Fruit fly (Drosophila melanogaster) whole organism, prepupa: ENCODE data around the gene CG3592.

Source experiments
- Blimp-1 ChIP-seq: fragments of 200-800 bp; sonication (Bioruptor generic); optimal IDR thresholded peaks from 3 replicates; lab custom pipeline; 2017; ENCODE audit warnings: missing biosample characterization, missing genetic modification characterization, mild to moderate bottlenecking, moderate library complexity, missing genetic modification reagents
- CG10631 ChIP-seq: fragments of 200-800 bp; sonication (Bioruptor generic); optimal IDR thresholded peaks from 2 replicates; lab custom pipeline; 2016; ENCODE audit warnings: missing biosample characterization, missing genetic modification characterization
- CG10669 ChIP-seq: fragments of 200-800 bp; sonication (Bioruptor generic); optimal IDR thresholded peaks from 3 replicates; lab custom pipeline; 2018; ENCODE audit warnings: missing biosample characterization, mild to moderate bottlenecking, missing genetic modification characterization, moderate library complexity
- CG11294 ChIP-seq: fragments of 200-800 bp; sonication (Bioruptor generic); IDR thresholded peaks from 2 replicates; pipeline ENCODE4 v1.3.6; 2022; ENCODE audit warnings: missing biosample characterization, missing genetic modification characterization
- CG11762 ChIP-seq: fragments of 200-800 bp; sonication (Bioruptor generic); optimal IDR thresholded peaks from 3 replicates; lab custom pipeline; 2016; ENCODE audit warnings: missing biosample characterization, missing genetic modification characterization; ENCODE audit not compliant: insufficient read depth
- CG11902 ChIP-seq: fragments of 200-800 bp; sonication (Bioruptor generic); optimal IDR thresholded peaks from 3 replicates; lab custom pipeline; 2016; ENCODE audit warnings: missing biosample characterization, missing genetic modification characterization
- CG15336 ChIP-seq: fragments of 200-800 bp; sonication (Bioruptor generic); IDR thresholded peaks from 2 replicates; pipeline ENCODE4 v1.3.6; 2022; ENCODE audit warnings: missing biosample characterization, missing genetic modification characterization
- CG1621 ChIP-seq: fragments of 200-800 bp; sonication (Bioruptor generic); optimal IDR thresholded peaks from 3 replicates; lab custom pipeline; 2018; ENCODE audit warnings: missing biosample characterization, mild to moderate bottlenecking, missing genetic modification characterization
- CG16779 ChIP-seq: fragments of 200-800 bp; sonication (Bioruptor generic); optimal IDR thresholded peaks from 3 replicates; lab custom pipeline; 2017; ENCODE audit warnings: missing biosample characterization, mild to moderate bottlenecking, missing genetic modification characterization
- CG3032 ChIP-seq: fragments of 200-800 bp; optimal IDR thresholded peaks from 2 replicates; lab custom pipeline; 2019; ENCODE audit warnings: missing biosample characterization, mild to moderate bottlenecking, missing genetic modification characterization, moderate library complexity
- CG32006 ChIP-seq: fragments of 200-800 bp; sonication (Bioruptor generic); optimal IDR thresholded peaks from 3 replicates; lab custom pipeline; 2017; ENCODE audit warnings: missing biosample characterization, mild to moderate bottlenecking, missing genetic modification characterization
- CG34406 ChIP-seq: fragments of 200-800 bp; sonication (Bioruptor generic); optimal IDR thresholded peaks from 3 replicates; lab custom pipeline; 2016; ENCODE audit warnings: missing biosample characterization, missing genetic modification characterization
- CG3919 ChIP-seq: fragments of 200-800 bp; sonication (Bioruptor generic); optimal IDR thresholded peaks from 3 replicates; lab custom pipeline; 2016; ENCODE audit warnings: missing biosample characterization, missing genetic modification characterization
- CG4318 ChIP-seq: fragments of 200-800 bp; sonication (Bioruptor generic); optimal IDR thresholded peaks from 3 replicates; lab custom pipeline; 2017; ENCODE audit warnings: missing biosample characterization, mild to moderate bottlenecking, missing genetic modification characterization
- CG6163 ChIP-seq: fragments of 200-800 bp; sonication (Bioruptor generic); IDR thresholded peaks from 3 replicates; pipeline ENCODE4 v1.3.6; 2022; ENCODE audit warnings: missing biosample characterization, missing genetic modification characterization
- CG6276 ChIP-seq: fragments of 200-800 bp; sonication (Bioruptor generic); optimal IDR thresholded peaks from 2 replicates; lab custom pipeline; 2017; ENCODE audit warnings: missing biosample characterization, mild to moderate bottlenecking, missing genetic modification characterization
- CG6792 ChIP-seq: fragments of 200-800 bp; sonication (Bioruptor generic); optimal IDR thresholded peaks from 3 replicates; lab custom pipeline; 2016; ENCODE audit warnings: missing biosample characterization, missing genetic modification characterization
- CG6808 ChIP-seq: fragments of 200-800 bp; sonication (Bioruptor generic); optimal IDR thresholded peaks from 3 replicates; lab custom pipeline; 2017; ENCODE audit warnings: missing biosample characterization, missing genetic modification characterization, mild to moderate bottlenecking, moderate library complexity, missing genetic modification reagents
- CG6854 ChIP-seq: fragments of 200-800 bp; sonication (Bioruptor generic); optimal IDR thresholded peaks from 2 replicates; lab custom pipeline; 2017; ENCODE audit warnings: missing biosample characterization, mild to moderate bottlenecking, missing genetic modification characterization
- CG7368 ChIP-seq: fragments of 200-800 bp; sonication (Bioruptor generic); optimal IDR thresholded peaks from 3 replicates; lab custom pipeline; 2016; ENCODE audit warnings: missing biosample characterization, missing genetic modification characterization
- CG8119 ChIP-seq: fragments of 200-800 bp; sonication (Bioruptor generic); IDR thresholded peaks from 3 replicates; pipeline ENCODE4 v1.3.6; 2022; ENCODE audit warnings: missing biosample characterization, missing genetic modification characterization
- CG8319 ChIP-seq: fragments of 200-800 bp; sonication (Bioruptor generic); optimal IDR thresholded peaks from 3 replicates; lab custom pipeline; 2016; ENCODE audit warnings: missing biosample characterization, missing genetic modification characterization
- CG8632 ChIP-seq: fragments of 200-800 bp; sonication (Bioruptor generic); optimal IDR thresholded peaks from 3 replicates; lab custom pipeline; 2016; ENCODE audit warnings: missing biosample characterization, missing genetic modification characterization
- CG9139 ChIP-seq: fragments of 200-800 bp; sonication (Bioruptor generic); optimal IDR thresholded peaks from 3 replicates; lab custom pipeline; 2017; ENCODE audit warnings: missing biosample characterization, mild to moderate bottlenecking, missing genetic modification characterization
- Eip78C ChIP-seq: fragments of 200-800 bp; sonication (Bioruptor generic); peaks from one replicate; lab custom pipeline; 2016; ENCODE audit warnings: missing biosample characterization, missing genetic modification characterization
- Eip93F ChIP-seq: fragments of 200-800 bp; sonication (Bioruptor generic); optimal IDR thresholded peaks from 2 replicates; lab custom pipeline; 2016; ENCODE audit warnings: missing biosample characterization, mild to moderate bottlenecking, missing genetic modification characterization
- Ets21C ChIP-seq: fragments of 200-800 bp; sonication (Bioruptor generic); optimal IDR thresholded peaks from 3 replicates; lab custom pipeline; 2016; ENCODE audit warnings: missing biosample characterization, missing genetic modification characterization
- Ets96B ChIP-seq: fragments of 200-800 bp; optimal IDR thresholded peaks from 2 replicates; lab custom pipeline; 2019; ENCODE audit warnings: missing biosample characterization, mild to moderate bottlenecking, missing genetic modification characterization, moderate library complexity
- Gug ChIP-seq: fragments of 200-800 bp; sonication (Bioruptor generic); IDR thresholded peaks from 2 replicates; pipeline ENCODE4 v1.3.6; 2022; ENCODE audit warnings: missing biosample characterization, missing genetic modification characterization
- Hr38 ChIP-seq: sonication (Bioruptor generic); optimal IDR thresholded peaks from 2 replicates; lab custom pipeline; 2016; ENCODE audit warnings: missing biosample characterization, missing genetic modification characterization
- Hr39 ChIP-seq: fragments of 200-800 bp; sonication (Bioruptor generic); optimal IDR thresholded peaks from 2 replicates; lab custom pipeline; 2016; ENCODE audit warnings: missing biosample characterization, missing genetic modification characterization
- Hr4 ChIP-seq: fragments of 200-800 bp; sonication (Bioruptor generic); optimal IDR thresholded peaks from 3 replicates; lab custom pipeline; 2016; ENCODE audit warnings: missing biosample characterization, missing genetic modification characterization
- Lpt ChIP-seq: fragments of 200-800 bp; sonication (Bioruptor generic); optimal IDR thresholded peaks from 3 replicates; lab custom pipeline; 2016; ENCODE audit warnings: missing biosample characterization, missing genetic modification characterization
- Met ChIP-seq: fragments of 200-800 bp; sonication (Bioruptor generic); optimal IDR thresholded peaks from 3 replicates; lab custom pipeline; 2016; ENCODE audit warnings: missing biosample characterization, missing genetic modification characterization
- OdsH ChIP-seq: fragments of 200-800 bp; sonication (Bioruptor generic); optimal IDR thresholded peaks from 3 replicates; lab custom pipeline; 2016; ENCODE audit warnings: missing biosample characterization, missing genetic modification characterization
- Sox102F ChIP-seq: fragments of 200-800 bp; sonication (Bioruptor generic); optimal IDR thresholded peaks from 2 replicates; lab custom pipeline; 2016; ENCODE audit warnings: missing biosample characterization, mild to moderate bottlenecking, missing genetic modification characterization
- Sox14 ChIP-seq: fragments of 200-800 bp; sonication (Bioruptor generic); optimal IDR thresholded peaks from 3 replicates; lab custom pipeline; 2016; ENCODE audit warnings: missing biosample characterization, missing genetic modification characterization
- achi ChIP-seq: fragments of 200-800 bp; sonication (Bioruptor generic); optimal IDR thresholded peaks from 3 replicates; lab custom pipeline; 2016; ENCODE audit warnings: missing biosample characterization, missing genetic modification characterization
- acj6 ChIP-seq: fragments of 200-800 bp; sonication (Bioruptor generic); optimal IDR thresholded peaks from 3 replicates; lab custom pipeline; 2016; ENCODE audit warnings: missing biosample characterization, missing genetic modification characterization
- dac ChIP-seq: fragments of 200-800 bp; sonication (Bioruptor generic); optimal IDR thresholded peaks from 2 replicates; lab custom pipeline; 2017; ENCODE audit warnings: missing biosample characterization, mild to moderate bottlenecking, missing genetic modification characterization
- eg ChIP-seq: fragments of 200-800 bp; sonication (Bioruptor generic); IDR thresholded peaks from 3 replicates; pipeline ENCODE4 v1.3.6; 2022; ENCODE audit warnings: missing biosample characterization, missing genetic modification characterization
- fd59A ChIP-seq: fragments of 200-800 bp; sonication (Bioruptor generic); optimal IDR thresholded peaks from 2 replicates; lab custom pipeline; 2017; ENCODE audit warnings: missing biosample characterization, mild to moderate bottlenecking, missing genetic modification characterization, missing genetic modification reagents
- fd85E ChIP-seq: fragments of 200-800 bp; sonication (Bioruptor generic); optimal IDR thresholded peaks from 3 replicates; lab custom pipeline; 2016; ENCODE audit warnings: missing biosample characterization, missing genetic modification characterization
- fkh ChIP-seq: fragments of 200-800 bp; sonication (Bioruptor generic); optimal IDR thresholded peaks from 3 replicates; lab custom pipeline; 2017; ENCODE audit warnings: missing biosample characterization, mild to moderate bottlenecking, missing genetic modification characterization, moderate library complexity
- spab ChIP-seq: fragments of 200-800 bp; sonication (Bioruptor generic); optimal IDR thresholded peaks from 2 replicates; lab custom pipeline; 2017; ENCODE audit warnings: missing biosample characterization, mild to moderate bottlenecking, missing genetic modification characterization, missing genetic modification reagents
- svp ChIP-seq: fragments of 200-800 bp; sonication (Bioruptor generic); peaks from one replicate; lab custom pipeline; 2016; ENCODE audit warnings: missing biosample characterization, missing genetic modification characterization
- vri ChIP-seq: fragments of 200-800 bp; sonication (Bioruptor generic); optimal IDR thresholded peaks from 3 replicates; lab custom pipeline; 2016; ENCODE audit warnings: missing biosample characterization, mild to moderate bottlenecking, missing genetic modification characterization

CG3592 gene

dm6 chrX:2982441-2982995, 47.6 kb downstream of the CG3592 start:
- TF ChIP-seq CG32006 (no peak), CG34406 (no peak), fkh (GFP tag; lab: Kevin White, UChicago) (no peak), CG6854 (GFP tag; lab: Kevin White, UChicago) (no peak), svp (GFP tag; lab: Kevin White, UChicago) (no peak), vri (GFP tag; lab: Kevin White, UChicago) (no peak), CG8119 (no peak), CG6808 (no peak), CG4318 (no peak)

- TF ChIP-seq CG10669 (GFP tag; lab: Kevin White, UChicago), result peak; percentile 85
- TF ChIP-seq Ets96B (tag; lab: Kevin White, UChicago), result peak; percentile 90
- peak; percentile 59 for TF ChIP-seq CG7368 (GFP tag; lab: Kevin White, UChicago)
- peak; percentile 25 for TF ChIP-seq Hr4
- TF ChIP-seq Gug (GFP tag; lab: Robert Waterston, UW), result no peak
- peak; percentile 75 for TF ChIP-seq achi
- TF ChIP-seq CG6163 (GFP tag; lab: Robert Waterston, UW), result peak; percentile 73
- peak; percentile 34 for TF ChIP-seq CG8319 (GFP tag; lab: Kevin White, UChicago)
- peak; percentile 74 for TF ChIP-seq CG34406
- peak; percentile 77 for TF ChIP-seq CG3919 (GFP tag; lab: Kevin White, UChicago)
- TF ChIP-seq Met (GFP tag; lab: Kevin White, UChicago), result peak; percentile 84
- no peak for TF ChIP-seq eg
- peak; percentile 53 for TF ChIP-seq Ets21C
- TF ChIP-seq Sox14 (GFP tag; lab: Kevin White, UChicago), result peak; percentile 76
- TF ChIP-seq CG6276 (GFP tag; lab: Kevin White, UChicago), result no peak
- TF ChIP-seq fd59A (GFP tag; lab: Kevin White, UChicago), result peak; percentile 73
- TF ChIP-seq Blimp-1, result peak; percentile 42
- no peak for TF ChIP-seq dac (GFP tag; lab: Kevin White, UChicago)
- TF ChIP-seq vri (GFP tag; lab: Kevin White, UChicago), result peak; percentile 80
- peak; percentile 73 for TF ChIP-seq spab (GFP tag; lab: Kevin White, UChicago)
- TF ChIP-seq CG4318, result peak; percentile 4
- no peak for TF ChIP-seq CG15336 (GFP tag; lab: Robert Waterston, UW)
- TF ChIP-seq Sox102F (GFP tag; lab: Kevin White, UChicago), result peak; percentile 82
- peak; percentile 84 for TF ChIP-seq CG6808
- no peak for TF ChIP-seq fkh (GFP tag; lab: Kevin White, UChicago)
- no peak for TF ChIP-seq fd85E (GFP tag; lab: Kevin White, UChicago)
- peak; percentile 66 for TF ChIP-seq OdsH (GFP tag; lab: Kevin White, UChicago)
- TF ChIP-seq CG11762, result peak; percentile 52
- peak; percentile 73 for TF ChIP-seq Hr39
- TF ChIP-seq CG9139 (GFP tag; lab: Kevin White, UChicago), result peak; percentile 73
- peak; percentile 81 for TF ChIP-seq CG10631 (GFP tag; lab: Kevin White, UChicago)
- peak; percentile 74 for TF ChIP-seq acj6 (GFP tag; lab: Kevin White, UChicago)
- TF ChIP-seq Lpt, result peak; percentile 21
- TF ChIP-seq Hr38 (GFP tag; lab: Kevin White, UChicago), result no peak
- TF ChIP-seq CG1621 (tag; lab: Kevin White, UChicago), result peak; percentile 76
- peak; percentile 96 for TF ChIP-seq Eip78C (GFP tag; lab: Kevin White, UChicago)
- TF ChIP-seq CG6792 (GFP tag; lab: Kevin White, UChicago), result peak; percentile 79
- peak; percentile 88 for TF ChIP-seq svp (GFP tag; lab: Kevin White, UChicago)
- TF ChIP-seq CG11902 (GFP tag; lab: Kevin White, UChicago), result peak; percentile 42
- peak; percentile 87 for TF ChIP-seq CG3032 (tag; lab: Kevin White, UChicago)
- TF ChIP-seq CG6854 (GFP tag; lab: Kevin White, UChicago), result peak; percentile 12
- peak; percentile 61 for TF ChIP-seq Eip93F (GFP tag; lab: Kevin White, UChicago)
- TF ChIP-seq CG11294 (GFP tag; lab: Robert Waterston, UW), result no peak
- TF ChIP-seq CG8632 (GFP tag; lab: Kevin White, UChicago), result peak; percentile 74
- peak; percentile 30 for TF ChIP-seq CG16779 (tag; lab: Kevin White, UChicago)
Observed at dm6 chrX:2984902-2985772, 50.2 kb downstream of the CG3592 start.
